Worm (Caenorhabditis elegans) whole organism, late embryonic: ENCODE results near the gene C06B8.7.

Source experiments
- dmd-4 ChIP-seq: sonication (generic microtip); optimal IDR thresholded peaks from 2 replicates; lab custom pipeline; 2016; ENCODE audit warnings: borderline replicate concordance, missing genetic modification characterization, missing compliant biosample characterization
- elt-2 ChIP-seq: sonication (generic microtip); optimal IDR thresholded peaks from 2 replicates; lab custom pipeline; 2016; ENCODE audit warnings: missing genetic modification reagents, missing genetic modification characterization, missing compliant biosample characterization

ce11 chrV:15537923-15538322 lies 39.4 kb downstream of the C06B8.7 start, which contains the start of gene prde-1:
- no peak for TF ChIP-seq dmd-4 (tag; lab: Kevin White, UChicago)
- no peak for TF ChIP-seq elt-2
